Worm (Caenorhabditis elegans) whole organism, midembryonic: ENCODE measurements around the gene W09G12.7.

Source experiments
- T22C8.4 ChIP-seq: fragments of 200-800 bp; sonication (Bioruptor generic); IDR thresholded peaks from 2 replicates; pipeline ENCODE4 v1.3.6; 2022; ENCODE audit warnings: missing genetic modification characterization, missing compliant biosample characterization
- cog-1 ChIP-seq: sonication (generic microtip); optimal IDR thresholded peaks from 2 replicates; lab custom pipeline; 2016; ENCODE audit warnings: missing genetic modification characterization, missing compliant biosample characterization
- flt-1 ChIP-seq: fragments of 200-800 bp; sonication (Bioruptor generic); IDR thresholded peaks from 2 replicates; pipeline ENCODE4 v1.3.6; 2022; ENCODE audit warnings: missing genetic modification characterization, missing compliant biosample characterization
- klf-2 ChIP-seq: fragments of 200-800 bp; sonication (Bioruptor generic); conservative IDR thresholded peaks from 2 replicates; pipeline ENCODE4 v1.3.6; 2022; ENCODE audit warnings: missing genetic modification reagents, missing genetic modification characterization, missing compliant biosample characterization
- med-1 ChIP-seq: sonication (generic microtip); optimal IDR thresholded peaks from 2 replicates; lab custom pipeline; 2017; ENCODE audit warnings: missing genetic modification characterization, mild to moderate bottlenecking, missing compliant biosample characterization, antibody characterized with exemption, missing genetic modification reagents; ENCODE audit not compliant: insufficient read depth
- ref-1 ChIP-seq: fragments of 200-800 bp; sonication (Bioruptor generic); conservative IDR thresholded peaks from 2 replicates; pipeline ENCODE4 v1.3.6; 2022; ENCODE audit warnings: missing genetic modification reagents, missing genetic modification characterization, missing compliant biosample characterization
- tab-1 ChIP-seq: fragments of 200-800 bp; sonication (Bioruptor generic); IDR thresholded peaks from 2 replicates; pipeline ENCODE4 v1.3.6; 2022; ENCODE audit warnings: missing genetic modification characterization, missing compliant biosample characterization
- ztf-23 ChIP-seq: fragments of 200-800 bp; sonication (Bioruptor generic); IDR thresholded peaks from 2 replicates; pipeline ENCODE4 v1.3.6; 2022; ENCODE audit warnings: missing genetic modification reagents, missing genetic modification characterization, missing compliant biosample characterization
- ztf-29 ChIP-seq: fragments of 200-800 bp; sonication (Bioruptor generic); IDR thresholded peaks from 2 replicates; pipeline ENCODE4 v1.3.6; 2022; ENCODE audit warnings: missing genetic modification reagents, missing genetic modification characterization, missing compliant biosample characterization

DNA sequence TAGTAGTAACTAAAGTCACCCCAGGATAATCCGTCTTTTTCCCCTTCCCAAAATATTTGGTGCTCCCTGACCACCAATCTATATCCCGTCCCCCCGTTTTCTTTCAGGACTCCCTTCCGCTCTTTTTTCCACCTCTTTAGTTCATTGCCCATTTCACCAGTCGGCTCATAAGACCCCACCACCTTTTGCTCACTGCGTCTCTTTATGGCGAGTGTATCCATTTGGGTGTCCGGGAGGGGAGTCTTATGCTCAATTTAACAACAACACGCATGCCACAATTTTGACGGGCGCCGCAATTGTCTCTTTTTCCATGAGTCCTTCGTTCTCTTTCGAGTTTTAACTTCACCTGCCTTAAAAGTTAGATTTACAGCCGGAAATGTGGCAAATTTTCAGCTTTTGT, 15.7 kb upstream of the W09G12.7 start:
- TF ChIP-seq ref-1 (GFP tag; lab: Robert Waterston, UW) (no peak), cog-1 (tag; lab: Kevin White, UChicago) (no peak), ztf-23 (GFP tag; lab: Robert Waterston, UW) (no peak), flt-1 (GFP tag; lab: Robert Waterston, UW) (no peak), ztf-29 (GFP tag; lab: Robert Waterston, UW) (no peak), T22C8.4 (GFP tag; lab: Robert Waterston, UW) (no peak), tab-1 (no peak), klf-2 (GFP tag; lab: Robert Waterston, UW) (no peak), med-1 (no peak)
